Fruit fly (Drosophila melanogaster): ENCODE results near the gene pHCl-2.

DNA sequence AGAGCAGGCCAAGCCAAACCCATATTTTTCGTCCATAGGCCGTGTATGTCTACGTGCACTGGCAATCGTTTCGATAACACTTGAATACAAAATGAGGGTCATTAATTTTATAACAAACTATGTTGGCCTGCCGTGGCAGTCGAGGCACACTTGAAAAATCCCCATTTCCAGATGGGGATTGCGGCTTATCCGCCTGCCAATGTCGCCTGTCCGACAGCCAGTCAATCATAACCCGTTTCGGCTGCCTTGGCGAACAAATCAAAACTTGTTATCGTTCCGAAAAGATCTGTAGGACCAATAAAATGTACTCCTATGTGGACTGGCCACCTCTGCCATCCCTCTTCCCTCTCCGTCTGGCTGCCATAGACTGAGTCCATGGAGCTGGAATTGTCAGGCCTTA lies 19.3 kb upstream of the pHCl-2 start:
- TF ChIP-seq Blimp-1 (GFP tag; optimal IDR thresholded peaks at IDR 0.05) = no peak
- TF ChIP-seq OdsH (GFP tag; optimal IDR thresholded peaks at IDR 0.05) = no peak
- TF ChIP-seq Eip78C (GFP tag) = no peak
- TF ChIP-seq CG11294 (GFP tag; IDR thresholded peaks at IDR 0.05) = no peak
